Worm (Caenorhabditis elegans) whole organism, L3 larva: ENCODE data around the gene nhr-19.

Experiments used
- R02D3.7 ChIP-seq: fragments of 150-350 bp; optimal IDR thresholded peaks from 2 replicates; lab custom pipeline; 2014; ENCODE audit warnings: missing biosample characterization, missing genetic modification characterization
- ZK546.5 ChIP-seq: sonication (generic microtip); optimal IDR thresholded peaks from 2 replicates; lab custom pipeline; 2017; ENCODE audit warnings: missing biosample characterization, missing genetic modification characterization
- aly-2 ChIP-seq: fragments of 150-350 bp; optimal IDR thresholded peaks from 2 replicates; lab custom pipeline; 2014; ENCODE audit warnings: missing biosample characterization, missing genetic modification characterization
- ama-1 ChIP-seq: fragments of 150-350 bp; optimal IDR thresholded peaks from 2 replicates; lab custom pipeline; 2018
- ceh-16 ChIP-seq: sonication (generic microtip); optimal IDR thresholded peaks from 2 replicates; lab custom pipeline; 2017; ENCODE audit warnings: missing biosample characterization, missing genetic modification characterization
- ceh-28 ChIP-seq: fragments of 150-350 bp; optimal IDR thresholded peaks from 2 replicates; lab custom pipeline; 2014; ENCODE audit warnings: missing biosample characterization, missing genetic modification reagents, missing genetic modification characterization
- ceh-82 ChIP-seq: fragments of 150-350 bp; optimal IDR thresholded peaks from 2 replicates; lab custom pipeline; 2014; ENCODE audit warnings: missing biosample characterization, missing genetic modification characterization
- ceh-9 ChIP-seq: sonication (generic microtip); optimal IDR thresholded peaks from 2 replicates; lab custom pipeline; 2018; ENCODE audit warnings: missing biosample characterization, missing genetic modification characterization
- daf-12 ChIP-seq: fragments of 150-350 bp; optimal IDR thresholded peaks from 2 replicates; lab custom pipeline; 2014; ENCODE audit warnings: missing biosample characterization, missing genetic modification reagents, missing genetic modification characterization
- egl-27 ChIP-seq: sonication (generic microtip); optimal IDR thresholded peaks from 4 replicates; lab custom pipeline; 2017; ENCODE audit warnings: missing biosample characterization, missing genetic modification reagents, missing genetic modification characterization
- egl-5 ChIP-seq: fragments of 150-350 bp; optimal IDR thresholded peaks from 2 replicates; lab custom pipeline; 2017; ENCODE audit warnings: missing biosample characterization, missing genetic modification reagents, missing genetic modification characterization, inconsistent platforms
- elt-1 ChIP-seq: fragments of 150-350 bp; optimal IDR thresholded peaks from 2 replicates; lab custom pipeline; 2014; ENCODE audit warnings: missing biosample characterization, missing genetic modification characterization
- elt-2 ChIP-seq: sonication (generic microtip); optimal IDR thresholded peaks from 2 replicates; lab custom pipeline; 2016; ENCODE audit warnings: missing genetic modification reagents, mild to moderate bottlenecking, missing genetic modification characterization, missing compliant biosample characterization
- elt-3 ChIP-seq, 3 experiments: fragments of 150-350 bp in 1 of 3; sonication (generic microtip) in 2 of 3; optimal IDR thresholded peaks; 2 replicates in 2 of 3; 4 replicates in 1 of 3; lab custom pipeline; 2014 to 2017; ENCODE audit warnings: missing biosample characterization in 3 of 3, missing genetic modification characterization in 3 of 3
- eor-1 ChIP-seq, 2 experiments: fragments of 150-350 bp; optimal IDR thresholded peaks; 2 replicates each; lab custom pipeline; 2014 to 2018; ENCODE audit warnings: missing biosample characterization in 2 of 2, missing genetic modification characterization in 2 of 2
- fkh-10 ChIP-seq: sonication (generic microtip); optimal IDR thresholded peaks from 2 replicates; lab custom pipeline; 2017; ENCODE audit warnings: missing biosample characterization, missing genetic modification reagents, missing genetic modification characterization
- fkh-2 ChIP-seq: fragments of 150-350 bp; optimal IDR thresholded peaks from 2 replicates; lab custom pipeline; 2014; ENCODE audit warnings: missing biosample characterization, missing genetic modification reagents, missing genetic modification characterization
- fos-1 ChIP-seq: fragments of 150-350 bp; optimal IDR thresholded peaks from 2 replicates; lab custom pipeline; 2014; ENCODE audit warnings: missing biosample characterization, missing genetic modification characterization
- hmg-11 ChIP-seq: sonication (generic microtip); optimal IDR thresholded peaks from 2 replicates; lab custom pipeline; 2016; ENCODE audit warnings: missing genetic modification characterization, missing compliant biosample characterization
- jun-1 ChIP-seq: fragments of 150-350 bp; optimal IDR thresholded peaks from 2 replicates; lab custom pipeline; 2014; ENCODE audit warnings: missing biosample characterization, missing genetic modification reagents, missing genetic modification characterization
- lin-15B ChIP-seq: fragments of 150-350 bp; optimal IDR thresholded peaks from 2 replicates; lab custom pipeline; 2014; ENCODE audit warnings: missing biosample characterization, missing genetic modification characterization
- lin-39 ChIP-seq: fragments of 150-350 bp; optimal IDR thresholded peaks from 2 replicates; lab custom pipeline; 2018; ENCODE audit warnings: missing biosample characterization, missing genetic modification reagents, missing genetic modification characterization
- lsy-12 ChIP-seq: sonication (generic microtip); optimal IDR thresholded peaks from 2 replicates; lab custom pipeline; 2016; ENCODE audit warnings: mild to moderate bottlenecking, missing genetic modification characterization, missing compliant biosample characterization
- mdl-1 ChIP-seq: fragments of 150-350 bp; optimal IDR thresholded peaks from 2 replicates; lab custom pipeline; 2014; ENCODE audit warnings: missing biosample characterization, missing genetic modification characterization
- mml-1 ChIP-seq: fragments of 150-350 bp; sonication (generic microtip); optimal IDR thresholded peaks from 3 replicates; lab custom pipeline; 2014; ENCODE audit warnings: missing biosample characterization, missing genetic modification characterization
- nfya-1 ChIP-seq: sonication (generic microtip); optimal IDR thresholded peaks from 2 replicates; lab custom pipeline; 2017; ENCODE audit warnings: missing genetic modification characterization, mild to moderate bottlenecking, missing compliant biosample characterization, antibody characterized with exemption, moderate library complexity; ENCODE audit not compliant: insufficient read depth
- nhr-11 ChIP-seq: fragments of 150-350 bp; optimal IDR thresholded peaks from 2 replicates; lab custom pipeline; 2014; ENCODE audit warnings: missing biosample characterization, missing genetic modification characterization
- nhr-12 ChIP-seq: fragments of 150-350 bp; optimal IDR thresholded peaks from 2 replicates; lab custom pipeline; 2014; ENCODE audit warnings: missing biosample characterization, missing genetic modification characterization
- nhr-23 ChIP-seq: fragments of 150-350 bp; optimal IDR thresholded peaks from 2 replicates; lab custom pipeline; 2014; ENCODE audit warnings: missing biosample characterization, missing genetic modification reagents, missing genetic modification characterization
- nhr-237 ChIP-seq: fragments of 150-350 bp; optimal IDR thresholded peaks from 2 replicates; lab custom pipeline; 2014; ENCODE audit warnings: missing biosample characterization, missing genetic modification characterization
- nhr-25 ChIP-seq: sonication (generic microtip); optimal IDR thresholded peaks from 2 replicates; lab custom pipeline; 2017; ENCODE audit warnings: missing biosample characterization, missing genetic modification characterization
- nhr-28 ChIP-seq: fragments of 150-350 bp; optimal IDR thresholded peaks from 2 replicates; lab custom pipeline; 2014; ENCODE audit warnings: missing biosample characterization, missing genetic modification characterization
- nhr-43 ChIP-seq: sonication (generic microtip); optimal IDR thresholded peaks from 2 replicates; lab custom pipeline; 2016; ENCODE audit warnings: mild to moderate bottlenecking, missing genetic modification characterization, missing compliant biosample characterization; ENCODE audit not compliant: poor library complexity, severe bottlenecking
- nhr-67 ChIP-seq: fragments of 150-350 bp; optimal IDR thresholded peaks from 2 replicates; lab custom pipeline; 2014; ENCODE audit warnings: missing biosample characterization, missing genetic modification characterization
- nhr-76 ChIP-seq: fragments of 150-350 bp; sonication (generic microtip); optimal IDR thresholded peaks from 5 replicates; lab custom pipeline; 2014; ENCODE audit warnings: missing biosample characterization, missing genetic modification characterization
- nhr-77 ChIP-seq: fragments of 150-350 bp; optimal IDR thresholded peaks from 2 replicates; lab custom pipeline; 2014; ENCODE audit warnings: missing biosample characterization, missing genetic modification characterization
- pha-4 ChIP-seq: fragments of 150-350 bp; optimal IDR thresholded peaks from 2 replicates; lab custom pipeline; 2014; ENCODE audit warnings: missing biosample characterization, missing genetic modification reagents, missing genetic modification characterization
- pqm-1 ChIP-seq: fragments of 150-350 bp; optimal IDR thresholded peaks from 2 replicates; lab custom pipeline; 2017; ENCODE audit warnings: missing biosample characterization, missing genetic modification characterization, inconsistent platforms
- sea-2 ChIP-seq: fragments of 150-350 bp; sonication (generic microtip); optimal IDR thresholded peaks from 4 replicates; lab custom pipeline; 2014; ENCODE audit warnings: missing biosample characterization, missing genetic modification reagents, missing genetic modification characterization
- skn-1 ChIP-seq: fragments of 150-350 bp; optimal IDR thresholded peaks from 2 replicates; lab custom pipeline; 2014; ENCODE audit warnings: missing biosample characterization, missing genetic modification characterization
- snpc-4 ChIP-seq: fragments of 150-350 bp; optimal IDR thresholded peaks from 2 replicates; lab custom pipeline; 2014; ENCODE audit warnings: missing biosample characterization, missing genetic modification characterization
- tbx-2 ChIP-seq: sonication (generic microtip); optimal IDR thresholded peaks from 2 replicates; lab custom pipeline; 2016; ENCODE audit warnings: mild to moderate bottlenecking, missing genetic modification characterization, missing compliant biosample characterization
- unc-39 ChIP-seq: sonication (generic microtip); optimal IDR thresholded peaks from 4 replicates; lab custom pipeline; 2017; ENCODE audit warnings: missing biosample characterization, missing genetic modification characterization
- unc-62 ChIP-seq: fragments of 150-350 bp; sonication (generic microtip); optimal IDR thresholded peaks from 4 replicates; lab custom pipeline; 2014; ENCODE audit warnings: missing biosample characterization, missing genetic modification reagents, missing genetic modification characterization
- zag-1 ChIP-seq: fragments of 150-350 bp; optimal IDR thresholded peaks from 2 replicates; lab custom pipeline; 2014; ENCODE audit warnings: missing biosample characterization, missing genetic modification characterization
- ztf-11 ChIP-seq: fragments of 150-350 bp; optimal IDR thresholded peaks from 2 replicates; lab custom pipeline; 2014; ENCODE audit warnings: missing biosample characterization, missing genetic modification characterization
- ztf-4 ChIP-seq: fragments of 150-350 bp; optimal IDR thresholded peaks from 2 replicates; lab custom pipeline; 2014; ENCODE audit warnings: missing biosample characterization, missing genetic modification characterization

The nhr-19 gene

DNA sequence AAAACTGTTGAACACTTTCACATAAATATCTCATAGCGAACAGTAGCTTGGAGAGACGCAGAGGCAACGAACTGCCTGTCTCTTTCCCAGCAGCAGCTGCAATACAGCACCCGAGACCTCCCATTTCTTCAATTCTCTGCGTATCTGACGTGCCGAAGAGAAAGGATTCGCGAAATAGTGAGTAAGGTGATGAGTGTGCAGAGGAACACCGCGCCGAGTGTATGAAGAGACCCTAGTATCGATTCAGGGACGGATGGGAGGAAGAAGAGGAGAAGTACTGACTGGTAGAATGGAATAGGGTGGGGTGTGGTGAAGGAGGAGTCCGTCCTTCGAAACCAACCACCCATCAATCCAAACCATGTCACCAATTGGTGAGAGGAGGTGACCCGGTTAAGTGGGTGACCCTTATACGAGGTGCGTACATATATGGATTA is 40.8 kb upstream of the nhr-19 start:
- no peak for TF ChIP-seq unc-39 (tag; lab: Kevin White, UChicago)
- peak; percentile 4 for TF ChIP-seq snpc-4 (tag; lab: Kevin White, UChicago)
- no peak for TF ChIP-seq daf-12 (tag; lab: Kevin White, UChicago)
- no peak for TF ChIP-seq nhr-237 (tag; lab: Kevin White, UChicago)
- peak; percentile 56 for TF ChIP-seq lsy-12 (tag; lab: Kevin White, UChicago)
- peak; percentile 77 for TF ChIP-seq pha-4 (tag; lab: Kevin White, UChicago)
- no peak for TF ChIP-seq ceh-82 (tag; lab: Kevin White, UChicago)
- TF ChIP-seq ztf-4 (tag; lab: Kevin White, UChicago): no peak
- no peak for TF ChIP-seq nhr-67 (tag; lab: Kevin White, UChicago)
- peak; percentile 60 for TF ChIP-seq elt-2 (tag; lab: Kevin White, UChicago)
- peak; percentile 86 for TF ChIP-seq hmg-11 (tag; lab: Kevin White, UChicago)
- no peak for TF ChIP-seq ztf-11 (tag; lab: Kevin White, UChicago)
- TF ChIP-seq fkh-10 (GFP tag; lab: Kevin White, UChicago): no peak
- no peak for TF ChIP-seq nhr-77 (tag; lab: Kevin White, UChicago)
- peak; percentile 73 for TF ChIP-seq elt-1 (tag; lab: Kevin White, UChicago)
- no peak for TF ChIP-seq nhr-76 (tag; lab: Kevin White, UChicago)
- no peak for TF ChIP-seq nhr-12 (tag; lab: Kevin White, UChicago)
- peak; percentile 76 for TF ChIP-seq nhr-23 (tag; lab: Kevin White, UChicago)
- peak; percentile 41 for TF ChIP-seq nhr-43 (tag; lab: Kevin White, UChicago)
- peak; percentile 47 for TF ChIP-seq R02D3.7
- TF ChIP-seq nhr-11 (tag; lab: Kevin White, UChicago): peak; percentile 78
- TF ChIP-seq nhr-25 (tag; lab: Kevin White, UChicago): peak; percentile 88
- no peak for TF ChIP-seq eor-1 (tag; optimal IDR thresholded peaks at IDR 0.05; lab: Kevin White, UChicago)
- peak; percentile 52 for TF ChIP-seq lin-15B (tag; lab: Kevin White, UChicago)
- TF ChIP-seq ama-1 (lab: Kevin White, UChicago): peak; percentile 86
- TF ChIP-seq egl-5 (tag; lab: Kevin White, UChicago): peak; percentile 92
- TF ChIP-seq ceh-9: no peak
- no peak for TF ChIP-seq mml-1 (tag; lab: Kevin White, UChicago)
- peak; percentile 64 for TF ChIP-seq unc-62 (GFP tag; lab: Kevin White, UChicago)
- TF ChIP-seq ZK546.5 (tag; lab: Kevin White, UChicago): no peak
- TF ChIP-seq fkh-2: no peak
- TF ChIP-seq skn-1 (tag; lab: Kevin White, UChicago): no peak
- TF ChIP-seq pqm-1 (tag; lab: Kevin White, UChicago): peak; percentile 13
- TF ChIP-seq lin-39 (tag; lab: Kevin White, UChicago): peak; percentile 11
- peak; percentile 88 for TF ChIP-seq nfya-1 (tag; lab: Kevin White, UChicago)
- TF ChIP-seq fos-1 (tag; lab: Kevin White, UChicago): no peak
- TF ChIP-seq mdl-1: peak; percentile 66
- peak; percentile 43 for TF ChIP-seq jun-1
- no peak for TF ChIP-seq ceh-16 (tag; lab: Kevin White, UChicago)
- TF ChIP-seq tbx-2 (tag; lab: Kevin White, UChicago): peak; percentile 30
- TF ChIP-seq elt-3 (tag; optimal IDR thresholded peaks at IDR 0.05; lab: Kevin White, UChicago): no peak
- TF ChIP-seq egl-27 (tag; lab: Kevin White, UChicago): no peak
- no peak for TF ChIP-seq zag-1 (tag; lab: Kevin White, UChicago)
- TF ChIP-seq sea-2 (GFP tag; lab: Kevin White, UChicago): no peak
- no peak for TF ChIP-seq aly-2 (tag; lab: Kevin White, UChicago)
- TF ChIP-seq ceh-28 (tag; lab: Kevin White, UChicago): peak; percentile 85
- no peak for TF ChIP-seq nhr-28 (tag; lab: Kevin White, UChicago)
